Worm (Caenorhabditis elegans): Measurements from ENCODE around the gene R07B7.2.
A peak's percentile ranks its signal among the peaks of the same experiment; 100 is the strongest.

DNA sequence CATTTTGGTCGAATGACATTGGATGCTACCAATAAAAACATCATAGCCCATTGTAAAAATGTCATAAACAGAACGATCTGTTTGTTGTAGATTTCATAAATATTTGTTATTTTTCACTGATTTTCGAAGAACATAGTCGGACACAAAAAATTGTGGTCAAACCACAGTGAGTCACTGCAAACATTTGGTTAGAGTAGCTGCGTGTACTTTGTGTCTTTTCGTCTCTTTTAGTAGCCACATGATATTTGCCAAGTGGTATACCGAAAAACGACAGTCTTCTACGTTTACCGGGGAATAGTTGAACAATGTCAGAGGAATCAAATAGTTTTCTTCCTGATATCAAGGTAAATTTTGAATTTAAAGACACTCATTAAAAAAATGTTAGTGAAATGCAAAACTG, 32.2 kb upstream of the R07B7.2 start, which contains the start of gene nhr-206:
- TF ChIP-seq ces-1 (GFP tag; optimal IDR thresholded peaks at IDR 0.05) (no peak), egl-27 (tag; optimal IDR thresholded peaks at IDR 0.05) (no peak), nhr-12 (tag; optimal IDR thresholded peaks at IDR 0.05) (no peak), lsy-2 (tag; optimal IDR thresholded peaks at IDR 0.05) (peak in 1 of 2 experiments; percentile 11), unc-62 (GFP tag; optimal IDR thresholded peaks at IDR 0.05) (no peak), fkh-10 (GFP tag; optimal IDR thresholded peaks at IDR 0.05) (no peak), aha-1 (tag; optimal IDR thresholded peaks at IDR 0.05) (no peak), sox-4 (tag; optimal IDR thresholded peaks at IDR 0.05) (no peak)

All from whole organism, L1 larva.